Worm (Caenorhabditis elegans) whole organism, dauer: Measurements from ENCODE around the gene zgpa-1.

Experiments
- unc-62 ChIP-seq: sonication (generic microtip); optimal IDR thresholded peaks from 2 replicates; lab custom pipeline; 2017; ENCODE audit warnings: missing biosample characterization, missing genetic modification reagents, missing genetic modification characterization

Gene zgpa-1

DNA sequence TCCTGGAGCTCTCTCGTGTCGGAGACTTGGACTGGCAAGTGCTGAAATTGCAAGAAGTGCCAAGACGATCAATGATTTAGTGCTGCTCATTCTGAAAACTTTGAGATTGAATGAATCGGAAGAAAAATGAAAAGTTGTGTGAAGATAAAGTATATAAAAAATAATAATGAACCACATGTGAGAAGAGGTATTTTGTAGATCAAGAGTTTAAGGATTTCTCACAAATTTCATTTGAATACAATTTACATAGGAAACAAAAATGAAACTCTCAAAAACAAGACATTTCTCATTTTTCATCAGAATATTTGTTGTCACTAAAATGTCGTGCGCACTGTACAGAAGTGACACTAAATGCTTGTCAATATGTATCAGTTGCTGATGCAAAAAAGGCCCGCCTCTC lies 9.9 kb upstream of the zgpa-1 start, which contains the start of gene T14A8.2:
T14A8.2 (minus strand) TSS at position 101 of the 400 bp plus-strand sequence.
- no peak for TF ChIP-seq unc-62 (GFP tag; lab: Kevin White, UChicago)

DNA sequence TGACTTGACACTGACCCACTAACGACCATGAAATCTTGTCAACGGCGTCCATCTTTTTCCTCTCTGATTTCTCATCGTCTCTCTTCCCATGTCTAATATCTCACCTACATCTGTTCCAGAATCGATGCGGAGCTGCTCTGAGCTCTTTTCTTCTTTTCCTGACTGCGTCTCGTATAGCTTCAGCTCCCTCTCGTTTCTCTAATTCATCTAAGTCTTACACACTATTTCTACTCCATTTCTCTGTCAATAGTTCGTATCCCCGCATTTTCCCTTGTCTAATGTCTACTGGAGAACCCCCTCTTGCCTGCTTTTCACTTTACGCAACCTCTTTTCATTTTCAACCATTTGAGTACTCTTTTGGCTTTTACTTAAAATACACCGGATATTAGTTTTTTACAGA lies 5.2 kb upstream of the zgpa-1 start, which contains the start of gene ric-3:
ric-3 (plus strand) TSS at position 400 of the 400 bp plus-strand sequence.
- no peak for TF ChIP-seq unc-62 (GFP tag; lab: Kevin White, UChicago)

DNA sequence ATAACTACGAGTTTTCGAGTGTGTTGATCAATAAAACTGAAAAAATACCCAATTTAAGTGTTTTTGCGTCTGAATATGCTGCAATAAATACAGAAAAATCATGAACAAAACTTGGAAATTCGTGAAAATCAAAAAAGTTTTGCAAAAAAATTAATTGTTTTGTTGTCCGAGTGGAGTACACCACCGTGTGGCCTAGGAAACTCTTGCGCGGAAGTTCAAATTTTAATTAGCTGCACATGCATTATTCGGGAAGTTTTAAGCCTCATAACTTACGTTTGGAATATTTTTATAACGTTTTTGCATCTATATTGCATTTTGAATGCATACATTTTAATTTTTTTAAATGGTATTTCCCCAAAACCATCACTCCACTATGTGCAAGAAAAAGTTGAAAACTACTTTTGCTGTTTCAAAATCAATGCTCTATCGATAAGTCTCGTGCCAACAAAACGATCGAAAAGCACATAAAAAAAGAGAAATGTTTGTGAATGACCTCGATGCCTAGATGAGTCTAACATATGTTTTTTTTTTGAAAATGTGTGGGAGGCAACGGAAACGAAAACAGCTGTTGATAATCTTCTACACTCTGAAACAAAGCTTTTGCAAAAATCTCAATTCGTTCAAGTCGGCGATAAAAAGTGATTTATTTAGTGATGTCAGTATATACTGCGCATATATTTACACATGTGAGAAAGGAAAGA lies 3.9 kb upstream of the zgpa-1 start:
- no peak for TF ChIP-seq unc-62 (GFP tag; lab: Kevin White, UChicago)

DNA sequence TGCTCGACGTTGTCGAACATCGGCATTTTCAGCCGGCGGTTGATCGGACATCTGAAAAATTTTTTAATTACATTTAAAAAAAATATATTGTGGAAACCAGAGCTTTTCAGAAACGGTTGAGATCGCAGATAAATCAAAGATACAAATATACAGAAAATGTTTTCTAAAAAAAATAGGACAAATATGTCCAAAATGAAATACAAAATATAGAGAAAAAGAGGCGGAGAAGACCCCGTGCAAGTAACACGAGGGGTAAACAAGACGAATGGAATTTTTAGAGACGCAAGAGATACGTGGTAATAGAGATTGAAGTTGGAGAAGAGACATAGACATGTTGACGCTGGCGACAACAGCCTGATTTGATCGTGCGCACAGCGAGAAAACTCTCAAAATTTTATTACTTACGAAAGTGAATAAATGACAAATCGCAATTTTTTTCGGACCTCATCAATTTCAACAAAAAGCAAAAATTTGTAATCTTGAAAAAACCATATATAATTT lies 3.1 kb upstream of the zgpa-1 start, which contains the start of gene cdgs-1:
cdgs-1 (minus strand) TSS at position 51 of the 501 bp plus-strand sequence.
- no peak for TF ChIP-seq unc-62 (GFP tag; lab: Kevin White, UChicago)

DNA sequence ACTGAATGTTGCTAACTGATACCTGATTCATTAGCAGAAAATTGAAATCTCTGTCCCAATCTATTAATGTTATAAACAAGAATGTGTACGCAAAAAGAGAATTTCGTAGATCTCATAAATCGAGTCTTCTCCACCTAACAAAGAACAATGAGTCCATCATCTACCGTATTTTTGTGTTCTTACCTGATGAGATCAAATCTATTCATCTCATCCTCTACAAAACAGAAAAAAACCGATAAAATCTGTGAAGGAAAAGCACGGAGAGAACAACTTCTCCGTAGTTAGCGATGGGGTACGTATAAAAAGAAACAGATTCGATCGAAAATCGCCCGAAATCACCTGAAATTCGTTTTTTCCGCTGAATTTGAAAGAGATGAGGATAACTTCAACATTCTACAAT lies 4.0 kb downstream of the zgpa-1 start, which contains the start of gene C33H5.1:
C33H5.1 (plus strand) TSS at position 330 of the 400 bp plus-strand sequence.
- TF ChIP-seq unc-62 (GFP tag; lab: Kevin White, UChicago), result no peak

DNA sequence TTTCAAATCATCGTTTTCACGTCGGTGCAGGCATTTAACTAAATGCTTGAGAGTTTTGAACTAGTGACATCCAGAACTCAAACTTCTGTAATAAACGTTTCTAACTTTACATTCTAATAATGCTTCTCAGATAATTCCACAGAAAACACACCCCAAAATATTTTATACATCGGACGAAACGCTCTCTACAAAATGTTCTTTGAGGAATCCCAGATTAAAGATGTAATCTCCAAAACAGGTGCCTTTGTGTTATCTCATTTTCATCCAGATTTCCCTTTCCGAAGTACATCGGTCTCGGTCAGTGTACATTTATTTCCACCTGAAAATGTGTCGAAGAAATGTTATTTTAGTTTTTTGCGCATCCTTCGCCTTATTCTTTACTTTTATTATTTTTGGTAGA lies 7.9 kb downstream of the zgpa-1 start, which contains the start of gene C33H5.2:
C33H5.2 (plus strand) TSS at position 301 of the 400 bp plus-strand sequence.
- TF ChIP-seq unc-62 (GFP tag; lab: Kevin White, UChicago), result no peak

DNA sequence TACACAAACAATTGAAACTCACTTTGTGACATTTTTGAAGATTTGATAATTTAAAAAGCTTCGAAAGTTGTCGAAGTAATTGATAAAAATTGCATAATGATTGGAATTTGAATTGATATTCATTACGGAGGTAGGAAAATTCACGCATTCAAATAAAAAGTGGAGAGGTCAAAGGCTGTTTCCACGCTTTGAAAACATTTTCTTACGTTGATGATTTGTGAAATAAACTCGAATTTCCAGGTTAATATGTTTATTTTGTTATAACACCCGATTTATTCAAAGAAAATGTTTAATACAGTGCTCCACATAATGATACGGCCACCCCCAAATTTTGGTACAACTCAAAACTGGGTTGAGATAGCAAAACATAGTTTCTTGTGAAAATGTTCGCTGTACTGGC lies 9.4 kb downstream of the zgpa-1 start, which contains the start of gene C33H5.16:
C33H5.16 (minus strand) TSS at position 101 of the 400 bp plus-strand sequence.
- TF ChIP-seq unc-62 (GFP tag; lab: Kevin White, UChicago), result no peak

DNA sequence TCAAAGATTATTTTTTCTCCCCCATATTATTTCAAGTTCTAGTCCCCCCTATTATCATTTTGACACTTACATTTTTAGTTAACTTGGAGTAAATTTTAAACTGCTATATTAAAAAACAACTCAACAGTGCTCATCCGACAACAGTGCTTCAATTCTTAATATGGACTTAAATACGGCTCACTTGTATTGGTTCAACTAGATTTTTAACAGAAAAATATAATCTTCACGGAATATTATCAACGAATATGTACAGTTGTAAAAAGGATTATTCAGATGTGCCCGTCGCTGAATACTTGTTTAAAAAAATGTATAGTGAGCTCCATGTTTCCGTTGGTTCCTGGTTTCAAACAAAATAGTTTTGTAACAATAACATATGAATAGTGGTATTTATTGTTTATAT lies 12.3 kb downstream of the zgpa-1 start:
- no peak for TF ChIP-seq unc-62 (GFP tag; lab: Kevin White, UChicago)

DNA sequence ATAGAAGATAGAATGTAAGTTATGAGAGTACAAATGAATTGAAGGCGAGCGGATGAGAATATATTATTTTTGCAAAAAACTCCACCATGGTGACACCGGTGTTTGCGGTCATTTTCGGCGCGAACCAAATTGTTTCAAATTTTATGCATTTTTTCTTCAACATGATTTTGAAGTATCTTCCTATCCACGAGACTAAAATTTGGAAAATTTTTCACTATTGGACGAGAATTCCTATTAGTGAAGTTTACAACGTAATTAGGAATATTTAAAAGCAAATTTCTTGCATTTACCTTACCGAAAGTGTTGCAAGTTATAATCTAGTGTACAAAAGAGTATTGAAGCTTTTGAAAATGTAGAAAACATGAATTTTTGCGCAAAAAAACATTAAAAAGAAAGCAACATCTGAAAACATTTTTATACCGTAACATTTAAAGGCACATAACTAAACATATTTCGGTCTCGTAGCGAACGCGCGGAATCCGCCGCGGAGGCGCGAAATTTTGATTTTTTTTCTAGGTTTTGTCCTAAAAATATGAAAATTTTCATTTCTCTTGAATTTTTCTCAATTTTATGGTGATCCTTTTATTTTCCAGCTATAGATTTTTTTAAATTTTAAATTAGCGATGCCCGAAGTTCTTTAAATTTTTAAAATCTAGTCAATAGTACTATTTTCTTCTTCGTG lies 16.0 kb downstream of the zgpa-1 start, which contains the start of gene sgo-1:
sgo-1 (minus strand) TSS at position 51 of the 682 bp plus-strand sequence.
- TF ChIP-seq unc-62 (GFP tag; lab: Kevin White, UChicago), result no peak

DNA sequence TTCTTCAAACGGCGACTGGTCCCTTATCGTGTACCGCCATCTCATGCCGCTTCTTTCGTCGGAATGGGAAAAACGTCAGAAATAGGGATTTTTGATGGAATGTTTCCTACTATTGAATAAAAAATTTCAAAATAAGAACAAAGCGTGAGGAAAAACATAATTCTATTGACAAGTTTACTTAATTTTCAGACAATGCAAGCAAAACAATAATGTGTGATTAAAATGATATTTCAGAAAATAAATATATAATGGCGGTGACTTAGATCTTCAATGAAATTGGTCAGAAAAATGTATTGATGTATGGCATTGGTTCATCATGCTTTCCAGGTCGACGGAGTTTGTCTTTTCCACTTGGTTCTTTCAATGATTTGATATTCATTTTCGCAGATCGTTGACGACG lies 17.9 kb downstream of the zgpa-1 start, which contains the start of gene ntp-1:
ntp-1 (minus strand) TSS at position 101 of the 400 bp plus-strand sequence.
- no peak for TF ChIP-seq unc-62 (GFP tag; lab: Kevin White, UChicago)

DNA sequence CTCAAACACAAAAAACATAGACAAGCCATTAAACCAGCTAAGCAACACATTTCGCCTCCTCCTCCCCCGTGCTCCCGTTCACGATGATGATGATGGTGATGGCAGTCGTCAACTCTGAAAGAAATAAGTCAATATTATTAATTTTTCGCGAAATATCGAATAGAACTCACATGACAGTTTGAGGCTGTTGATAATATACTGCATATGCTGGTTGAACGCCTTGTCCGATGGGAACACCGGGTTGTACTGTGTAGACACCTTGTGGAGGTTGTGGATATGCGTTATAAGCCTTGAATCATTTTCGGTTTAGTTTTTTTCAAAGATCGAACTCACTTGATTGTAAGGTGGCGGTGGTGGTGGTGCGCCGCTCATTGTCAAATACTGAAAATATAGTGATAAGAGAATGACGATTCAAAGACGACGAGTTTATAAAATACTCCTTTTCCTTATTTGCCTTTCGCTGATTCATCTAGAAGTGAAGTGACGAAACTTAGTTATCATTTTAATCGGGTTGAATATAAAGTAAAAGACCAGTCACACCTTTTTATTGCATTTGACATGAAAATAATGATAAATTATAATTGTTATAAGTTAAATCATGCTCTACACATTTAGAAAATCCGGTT lies 20.7 kb downstream of the zgpa-1 start, which contains the start of gene C33H5.13:
C33H5.13 (minus strand) TSS at position 443 of the 626 bp plus-strand sequence.
- no peak for TF ChIP-seq unc-62 (GFP tag; lab: Kevin White, UChicago)

DNA sequence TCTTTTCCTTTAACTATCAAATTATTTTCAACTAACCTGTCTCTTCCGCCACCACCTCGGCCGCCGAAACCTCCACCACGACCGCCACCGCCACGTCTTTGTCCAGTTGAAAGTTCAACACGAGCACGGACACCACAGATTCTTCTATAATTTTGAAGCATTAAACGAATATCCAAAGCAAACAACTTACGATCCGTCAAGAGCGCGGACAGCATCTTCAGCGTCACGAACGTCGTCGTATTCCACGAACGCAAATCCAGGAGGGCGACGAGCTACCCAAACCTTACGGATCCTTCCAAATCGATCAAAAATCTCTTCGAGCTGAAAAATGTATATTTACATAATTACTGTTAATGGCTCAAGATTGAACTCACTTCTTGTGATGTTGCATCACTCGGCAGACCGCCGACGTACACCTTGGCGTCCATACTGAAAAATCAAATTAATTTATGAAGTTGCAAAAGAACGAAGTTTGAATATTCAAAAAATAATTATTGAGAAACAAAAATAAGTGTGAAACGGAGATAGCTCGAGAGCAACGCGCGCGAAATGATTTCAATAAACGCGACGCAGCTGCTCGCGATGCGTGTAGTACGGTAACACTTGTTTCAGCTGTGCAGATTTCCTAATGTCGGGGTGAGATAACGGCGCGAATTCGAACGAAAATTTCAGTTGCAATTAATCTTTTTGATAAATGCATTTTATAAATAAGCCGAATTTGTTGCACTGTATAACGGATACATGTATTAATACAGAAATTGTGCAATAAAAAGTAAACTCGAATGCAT lies 21.6 kb downstream of the zgpa-1 start, which contains the start of gene rsp-6:
rsp-6 (minus strand) TSS at position 429 of the 788 bp plus-strand sequence.
- TF ChIP-seq unc-62 (GFP tag; lab: Kevin White, UChicago), result no peak

DNA sequence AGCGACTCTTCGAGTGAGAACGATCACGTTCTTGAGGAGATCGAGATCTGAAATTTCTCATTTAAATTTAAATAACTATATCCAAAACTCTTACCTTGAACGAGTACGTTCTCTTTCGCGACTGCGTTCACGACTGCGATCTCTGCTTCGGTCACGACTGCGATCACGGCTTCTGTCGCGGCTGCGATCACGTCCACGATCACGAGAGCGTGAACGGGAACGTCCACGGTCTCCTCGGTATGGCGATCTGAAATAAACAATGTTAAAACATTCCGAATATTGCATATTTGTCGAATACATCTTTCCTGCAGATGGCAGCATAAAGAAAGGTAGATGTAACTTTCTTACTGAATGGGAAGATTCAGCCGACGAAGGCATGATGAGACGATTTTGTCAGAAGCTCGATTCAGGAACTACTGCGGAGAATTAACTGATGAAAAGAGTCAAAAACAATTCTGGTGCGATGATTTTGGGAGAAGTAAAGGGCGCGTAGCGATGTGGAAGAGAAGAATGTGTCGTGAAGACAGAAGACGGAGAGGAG lies 22.4 kb downstream of the zgpa-1 start:
- no peak for TF ChIP-seq unc-62 (GFP tag; lab: Kevin White, UChicago)

DNA sequence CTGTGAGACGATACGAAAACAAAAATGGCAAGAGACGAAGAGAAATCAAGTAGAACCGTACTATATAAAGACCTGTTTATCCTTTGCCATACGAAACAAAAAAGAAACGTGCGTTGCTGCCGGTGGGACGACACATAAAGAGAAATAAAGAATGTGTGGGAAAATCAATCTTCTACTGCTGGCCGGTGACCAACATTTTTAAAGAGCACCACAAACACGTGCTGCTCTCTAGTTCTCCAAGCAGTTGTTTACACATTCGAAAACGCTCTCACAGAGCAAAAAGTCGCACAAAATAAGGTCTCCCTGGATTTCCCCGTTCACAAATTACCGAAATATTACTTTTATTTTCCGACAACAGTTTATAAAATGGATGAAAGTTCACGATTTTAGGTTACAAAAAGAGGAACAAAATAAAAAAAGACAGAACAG lies 23.1 kb downstream of the zgpa-1 start, which contains the start of gene imp-3:
imp-3 (minus strand) TSS at position 93 of the 429 bp plus-strand sequence.
- TF ChIP-seq unc-62 (GFP tag; lab: Kevin White, UChicago), result no peak
